Worm (Caenorhabditis elegans) whole organism, L3 larva: ENCODE data around the gene bra-2.

Experiments used
- R02D3.7 ChIP-seq: fragments of 150-350 bp; optimal IDR thresholded peaks from 2 replicates; lab custom pipeline; 2014; ENCODE audit warnings: missing biosample characterization, missing genetic modification characterization
- ZK546.5 ChIP-seq: sonication (generic microtip); optimal IDR thresholded peaks from 2 replicates; lab custom pipeline; 2017; ENCODE audit warnings: missing biosample characterization, missing genetic modification characterization
- aly-2 ChIP-seq: fragments of 150-350 bp; optimal IDR thresholded peaks from 2 replicates; lab custom pipeline; 2014; ENCODE audit warnings: missing biosample characterization, missing genetic modification characterization
- ceh-16 ChIP-seq: sonication (generic microtip); optimal IDR thresholded peaks from 2 replicates; lab custom pipeline; 2017; ENCODE audit warnings: missing biosample characterization, missing genetic modification characterization
- ceh-28 ChIP-seq: fragments of 150-350 bp; optimal IDR thresholded peaks from 2 replicates; lab custom pipeline; 2014; ENCODE audit warnings: missing biosample characterization, missing genetic modification reagents, missing genetic modification characterization
- ceh-82 ChIP-seq: fragments of 150-350 bp; optimal IDR thresholded peaks from 2 replicates; lab custom pipeline; 2014; ENCODE audit warnings: missing biosample characterization, missing genetic modification characterization
- egl-27 ChIP-seq: sonication (generic microtip); optimal IDR thresholded peaks from 4 replicates; lab custom pipeline; 2017; ENCODE audit warnings: missing biosample characterization, missing genetic modification reagents, missing genetic modification characterization
- elt-2 ChIP-seq: sonication (generic microtip); optimal IDR thresholded peaks from 2 replicates; lab custom pipeline; 2016; ENCODE audit warnings: missing genetic modification reagents, mild to moderate bottlenecking, missing genetic modification characterization, missing compliant biosample characterization
- elt-3 ChIP-seq, 3 experiments: fragments of 150-350 bp in 1 of 3; sonication (generic microtip) in 2 of 3; optimal IDR thresholded peaks; 2 replicates in 2 of 3; 4 replicates in 1 of 3; lab custom pipeline; 2014 to 2017; ENCODE audit warnings: missing biosample characterization in 3 of 3, missing genetic modification characterization in 3 of 3
- fkh-10 ChIP-seq: sonication (generic microtip); optimal IDR thresholded peaks from 2 replicates; lab custom pipeline; 2017; ENCODE audit warnings: missing biosample characterization, missing genetic modification reagents, missing genetic modification characterization
- fkh-2 ChIP-seq: fragments of 150-350 bp; optimal IDR thresholded peaks from 2 replicates; lab custom pipeline; 2014; ENCODE audit warnings: missing biosample characterization, missing genetic modification reagents, missing genetic modification characterization
- hmg-11 ChIP-seq: sonication (generic microtip); optimal IDR thresholded peaks from 2 replicates; lab custom pipeline; 2016; ENCODE audit warnings: missing genetic modification characterization, missing compliant biosample characterization
- jun-1 ChIP-seq: fragments of 150-350 bp; optimal IDR thresholded peaks from 2 replicates; lab custom pipeline; 2014; ENCODE audit warnings: missing biosample characterization, missing genetic modification reagents, missing genetic modification characterization
- lin-15B ChIP-seq: fragments of 150-350 bp; optimal IDR thresholded peaks from 2 replicates; lab custom pipeline; 2014; ENCODE audit warnings: missing biosample characterization, missing genetic modification characterization
- mdl-1 ChIP-seq: fragments of 150-350 bp; optimal IDR thresholded peaks from 2 replicates; lab custom pipeline; 2014; ENCODE audit warnings: missing biosample characterization, missing genetic modification characterization
- mml-1 ChIP-seq: fragments of 150-350 bp; sonication (generic microtip); optimal IDR thresholded peaks from 3 replicates; lab custom pipeline; 2014; ENCODE audit warnings: missing biosample characterization, missing genetic modification characterization
- nfya-1 ChIP-seq: sonication (generic microtip); optimal IDR thresholded peaks from 2 replicates; lab custom pipeline; 2017; ENCODE audit warnings: missing genetic modification characterization, mild to moderate bottlenecking, missing compliant biosample characterization, antibody characterized with exemption, moderate library complexity; ENCODE audit not compliant: insufficient read depth
- nhr-11 ChIP-seq: fragments of 150-350 bp; optimal IDR thresholded peaks from 2 replicates; lab custom pipeline; 2014; ENCODE audit warnings: missing biosample characterization, missing genetic modification characterization
- nhr-12 ChIP-seq: fragments of 150-350 bp; optimal IDR thresholded peaks from 2 replicates; lab custom pipeline; 2014; ENCODE audit warnings: missing biosample characterization, missing genetic modification characterization
- nhr-23 ChIP-seq: fragments of 150-350 bp; optimal IDR thresholded peaks from 2 replicates; lab custom pipeline; 2014; ENCODE audit warnings: missing biosample characterization, missing genetic modification reagents, missing genetic modification characterization
- nhr-25 ChIP-seq: sonication (generic microtip); optimal IDR thresholded peaks from 2 replicates; lab custom pipeline; 2017; ENCODE audit warnings: missing biosample characterization, missing genetic modification characterization
- nhr-28 ChIP-seq: fragments of 150-350 bp; optimal IDR thresholded peaks from 2 replicates; lab custom pipeline; 2014; ENCODE audit warnings: missing biosample characterization, missing genetic modification characterization
- nhr-43 ChIP-seq: sonication (generic microtip); optimal IDR thresholded peaks from 2 replicates; lab custom pipeline; 2016; ENCODE audit warnings: mild to moderate bottlenecking, missing genetic modification characterization, missing compliant biosample characterization; ENCODE audit not compliant: poor library complexity, severe bottlenecking
- pha-4 ChIP-seq: fragments of 150-350 bp; optimal IDR thresholded peaks from 2 replicates; lab custom pipeline; 2014; ENCODE audit warnings: missing biosample characterization, missing genetic modification reagents, missing genetic modification characterization
- pqm-1 ChIP-seq: fragments of 150-350 bp; optimal IDR thresholded peaks from 2 replicates; lab custom pipeline; 2017; ENCODE audit warnings: missing biosample characterization, missing genetic modification characterization, inconsistent platforms
- sea-2 ChIP-seq: fragments of 150-350 bp; sonication (generic microtip); optimal IDR thresholded peaks from 4 replicates; lab custom pipeline; 2014; ENCODE audit warnings: missing biosample characterization, missing genetic modification reagents, missing genetic modification characterization
- skn-1 ChIP-seq: fragments of 150-350 bp; optimal IDR thresholded peaks from 2 replicates; lab custom pipeline; 2014; ENCODE audit warnings: missing biosample characterization, missing genetic modification characterization
- snpc-4 ChIP-seq: fragments of 150-350 bp; optimal IDR thresholded peaks from 2 replicates; lab custom pipeline; 2014; ENCODE audit warnings: missing biosample characterization, missing genetic modification characterization
- tbx-2 ChIP-seq: sonication (generic microtip); optimal IDR thresholded peaks from 2 replicates; lab custom pipeline; 2016; ENCODE audit warnings: mild to moderate bottlenecking, missing genetic modification characterization, missing compliant biosample characterization
- unc-39 ChIP-seq: sonication (generic microtip); optimal IDR thresholded peaks from 4 replicates; lab custom pipeline; 2017; ENCODE audit warnings: missing biosample characterization, missing genetic modification characterization
- ztf-11 ChIP-seq: fragments of 150-350 bp; optimal IDR thresholded peaks from 2 replicates; lab custom pipeline; 2014; ENCODE audit warnings: missing biosample characterization, missing genetic modification characterization

Gene bra-2

ce11 chrIII:910540-911311, at the start of gene bra-2, which contains the start of gene F23H11.5:
bra-2 (plus strand) TSS chrIII:911261.
F23H11.5 (minus strand) TSS chrIII:910590.
- TF ChIP-seq nhr-25 (tag; lab: Kevin White, UChicago) (peak; percentile 64), elt-2 (tag; lab: Kevin White, UChicago) (peak; percentile 19), nhr-23 (tag; lab: Kevin White, UChicago) (peak; percentile 13), ceh-28 (tag; lab: Kevin White, UChicago) (peak; percentile 66), snpc-4 (tag; lab: Kevin White, UChicago) (peak; percentile 54), pha-4 (tag; lab: Kevin White, UChicago) (peak; percentile 62), ceh-16 (tag; lab: Kevin White, UChicago) (no peak), mdl-1 (tag; lab: Kevin White, UChicago) (no peak), unc-39 (tag; lab: Kevin White, UChicago) (no peak), nfya-1 (tag; lab: Kevin White, UChicago) (peak; percentile 50), lin-15B (tag; lab: Kevin White, UChicago) (peak; percentile 39)

ce11 chrIII:861819-862356, 49.2 kb upstream of the bra-2 start, which contains the start of gene arx-4:
arx-4 (plus strand) TSS chrIII:862306.
- TF ChIP-seq nhr-28 (tag; lab: Kevin White, UChicago) = no peak
- TF ChIP-seq egl-27 = no peak
- TF ChIP-seq pqm-1 = no peak
- no peak for TF ChIP-seq ZK546.5 (tag; lab: Kevin White, UChicago)
- TF ChIP-seq ztf-11 (tag; lab: Kevin White, UChicago) = no peak
- no peak for TF ChIP-seq unc-39 (tag; lab: Kevin White, UChicago)
- no peak for TF ChIP-seq nhr-23 (tag; lab: Kevin White, UChicago)
- TF ChIP-seq hmg-11 = peak; percentile 10
- TF ChIP-seq aly-2 = no peak
- TF ChIP-seq nhr-12 (tag; lab: Kevin White, UChicago) = no peak
- no peak for TF ChIP-seq elt-3 (tag; optimal IDR thresholded peaks at IDR 0.05; lab: Kevin White, UChicago)
- TF ChIP-seq nhr-11 (tag; lab: Kevin White, UChicago) = no peak
- TF ChIP-seq pha-4 (tag; lab: Kevin White, UChicago) = peak; percentile 88
- no peak for TF ChIP-seq mdl-1 (tag; lab: Kevin White, UChicago)

- TF ChIP-seq pha-4 (tag; lab: Kevin White, UChicago) (no peak), fkh-2 (tag; lab: Kevin White, UChicago) (no peak), R02D3.7 (tag; lab: Kevin White, UChicago) (no peak), ztf-11 (tag; lab: Kevin White, UChicago) (no peak), mml-1 (tag; lab: Kevin White, UChicago) (no peak), nhr-25 (tag; lab: Kevin White, UChicago) (no peak), mdl-1 (tag; lab: Kevin White, UChicago) (no peak), fkh-10 (GFP tag; lab: Kevin White, UChicago) (no peak), elt-2 (tag; lab: Kevin White, UChicago) (no peak), snpc-4 (tag; lab: Kevin White, UChicago) (no peak), egl-27 (no peak), skn-1 (no peak), elt-3 (tag; optimal IDR thresholded peaks at IDR 0.05; lab: Kevin White, UChicago) (no peak), tbx-2 (tag; lab: Kevin White, UChicago) (no peak), sea-2 (GFP tag; lab: Kevin White, UChicago) (no peak), nhr-43 (tag; lab: Kevin White, UChicago) (no peak), ceh-82 (tag; lab: Kevin White, UChicago) (no peak)
These were observed 42.2 kb upstream of the bra-2 start for ce11 chrIII:868866-869265.

ce11 chrIII:869869-870268, 41.2 kb upstream of the bra-2 start, which contains the start of gene T24C4.2:
T24C4.2 (minus strand) TSS chrIII:869969.
- TF ChIP-seq nhr-25 (tag; lab: Kevin White, UChicago) = no peak
- TF ChIP-seq nhr-43 (tag; lab: Kevin White, UChicago) = no peak
- no peak for TF ChIP-seq ceh-16 (tag; lab: Kevin White, UChicago)
- TF ChIP-seq nhr-23 (tag; lab: Kevin White, UChicago) = no peak
- no peak for TF ChIP-seq jun-1 (tag; lab: Kevin White, UChicago)
